Worm (Caenorhabditis elegans) whole organism, young adult: ENCODE results near the gene pro-3.

Source experiments
- B0336.3 ChIP-seq: fragments of 200-800 bp; sonication (Bioruptor generic); IDR thresholded peaks from 2 replicates; pipeline ENCODE4 v1.3.6; 2022; ENCODE audit warnings: missing genetic modification characterization, missing compliant biosample characterization
- F22D6.2 ChIP-seq: sonication (generic microtip); optimal IDR thresholded peaks from 2 replicates; lab custom pipeline; 2016; ENCODE audit warnings: mild to moderate bottlenecking, missing genetic modification characterization, missing compliant biosample characterization
- F23B12.7 ChIP-seq: sonication (generic microtip); optimal IDR thresholded peaks from 2 replicates; lab custom pipeline; 2017; ENCODE audit warnings: missing genetic modification characterization, mild to moderate bottlenecking, missing compliant biosample characterization, antibody characterized with exemption, moderate library complexity; ENCODE audit not compliant: insufficient read depth
- K12H6.12 ChIP-seq: fragments of 200-800 bp; sonication (Bioruptor generic); optimal IDR thresholded peaks from 2 replicates; lab custom pipeline; 2018; ENCODE audit warnings: mild to moderate bottlenecking, missing genetic modification characterization, missing compliant biosample characterization
- T07F8.4 ChIP-seq: sonication (generic microtip); optimal IDR thresholded peaks from 2 replicates; lab custom pipeline; 2016; ENCODE audit warnings: mild to moderate bottlenecking, missing genetic modification characterization, moderate library complexity, missing compliant biosample characterization
- Y53F4B.3 ChIP-seq: fragments of 200-800 bp; sonication (Bioruptor generic); IDR thresholded peaks from 2 replicates; pipeline ENCODE4 v1.3.6; 2022; ENCODE audit warnings: missing genetic modification reagents, missing genetic modification characterization, missing compliant biosample characterization
- Y79H2A.3 ChIP-seq: fragments of 200-800 bp; sonication (Bioruptor generic); conservative IDR thresholded peaks from 2 replicates; pipeline ENCODE4 v1.3.6; 2022; ENCODE audit warnings: missing genetic modification reagents, missing genetic modification characterization, missing compliant biosample characterization
- Y95B8A.8 ChIP-seq: fragments of 200-800 bp; sonication (Bioruptor generic); IDR thresholded peaks from 2 replicates; pipeline ENCODE4 v1.3.6; 2022; ENCODE audit warnings: missing genetic modification reagents, missing genetic modification characterization, missing compliant biosample characterization
- atf-7 ChIP-seq: sonication (generic microtip); optimal IDR thresholded peaks from 2 replicates; lab custom pipeline; 2017; ENCODE audit warnings: mild to moderate bottlenecking, missing genetic modification characterization, missing compliant biosample characterization
- attf-3 ChIP-seq: fragments of 200-800 bp; sonication (Bioruptor generic); conservative IDR thresholded peaks from 2 replicates; pipeline ENCODE4 v1.3.6; 2022; ENCODE audit warnings: missing genetic modification reagents, missing genetic modification characterization, missing compliant biosample characterization
- bed-2 ChIP-seq: fragments of 200-800 bp; sonication (Bioruptor generic); IDR thresholded peaks from 2 replicates; pipeline ENCODE4 v1.3.6; 2022; ENCODE audit warnings: missing genetic modification reagents, missing genetic modification characterization, missing compliant biosample characterization
- cebp-1 ChIP-seq, 2 experiments: fragments of 200-800 bp in 1 of 2; sonication (Bioruptor generic) in 1 of 2; sonication (generic microtip) in 1 of 2; IDR thresholded peaks in 1 of 2; optimal IDR thresholded peaks in 1 of 2; 2 replicates each; pipeline versions ENCODE4 v1.3.6 to Lab custom; 2017 to 2022; ENCODE audit warnings: missing compliant biosample characterization in 2 of 2, missing genetic modification characterization in 2 of 2, mild to moderate bottlenecking in 1 of 2, missing genetic modification reagents in 1 of 2, moderate library complexity in 1 of 2
- cebp-2 ChIP-seq: fragments of 200-800 bp; sonication (Bioruptor generic); IDR thresholded peaks from 2 replicates; pipeline ENCODE4 v1.3.6; 2022; ENCODE audit warnings: missing genetic modification characterization, missing compliant biosample characterization
- ceh-100 ChIP-seq: fragments of 200-800 bp; sonication (Bioruptor generic); IDR thresholded peaks from 2 replicates; pipeline ENCODE4 v1.3.6; 2022; ENCODE audit warnings: missing genetic modification reagents, missing genetic modification characterization, missing compliant biosample characterization
- ceh-58 ChIP-seq: fragments of 200-800 bp; sonication (Bioruptor generic); IDR thresholded peaks from 2 replicates; pipeline ENCODE4 v1.3.6; 2022; ENCODE audit warnings: missing genetic modification characterization, missing compliant biosample characterization
- die-1 ChIP-seq: sonication (generic microtip); optimal IDR thresholded peaks from 2 replicates; lab custom pipeline; 2016; ENCODE audit warnings: missing genotype, mild to moderate bottlenecking, missing genetic modification characterization, missing compliant biosample characterization
- egl-18 ChIP-seq: fragments of 200-800 bp; sonication (Bioruptor generic); IDR thresholded peaks from 2 replicates; pipeline ENCODE4 v1.3.6; 2022; ENCODE audit warnings: missing genetic modification reagents, missing genetic modification characterization, missing compliant biosample characterization
- ekl-4 ChIP-seq: fragments of 200-800 bp; sonication (Bioruptor generic); IDR thresholded peaks from 2 replicates; pipeline ENCODE4 v1.3.6; 2022; ENCODE audit warnings: missing genetic modification reagents, missing genetic modification characterization, missing compliant biosample characterization
- ets-4 ChIP-seq: fragments of 200-800 bp; sonication (Bioruptor generic); optimal IDR thresholded peaks from 2 replicates; lab custom pipeline; 2018; ENCODE audit warnings: mild to moderate bottlenecking, missing genetic modification characterization, missing compliant biosample characterization
- fkh-3 ChIP-seq: sonication (generic microtip); optimal IDR thresholded peaks from 2 replicates; lab custom pipeline; 2016; ENCODE audit warnings: mild to moderate bottlenecking, missing genetic modification characterization, missing compliant biosample characterization
- gei-17 ChIP-seq: fragments of 200-800 bp; sonication (Bioruptor generic); optimal IDR thresholded peaks from 2 replicates; lab custom pipeline; 2018; ENCODE audit warnings: mild to moderate bottlenecking, missing genetic modification characterization, missing compliant biosample characterization
- hlh-12 ChIP-seq: sonication (generic microtip); optimal IDR thresholded peaks from 2 replicates; lab custom pipeline; 2016; ENCODE audit warnings: missing genetic modification characterization, missing compliant biosample characterization
- hsf-1 ChIP-seq: fragments of 200-800 bp; sonication (Bioruptor generic); IDR thresholded peaks from 2 replicates; pipeline ENCODE4 v1.3.6; 2022; ENCODE audit warnings: missing genetic modification reagents, missing genetic modification characterization, missing compliant biosample characterization
- let-607 ChIP-seq, 2 experiments: fragments of 200-800 bp in 1 of 2; sonication (Bioruptor generic) in 1 of 2; sonication (generic microtip) in 1 of 2; optimal IDR thresholded peaks; 2 replicates each; lab custom pipeline; 2016 to 2018; ENCODE audit warnings: mild to moderate bottlenecking in 2 of 2, missing compliant biosample characterization in 2 of 2, missing genetic modification characterization in 2 of 2, moderate library complexity in 2 of 2, missing genotype in 1 of 2
- lin-54 ChIP-seq: fragments of 200-800 bp; sonication (Bioruptor generic); optimal IDR thresholded peaks from 2 replicates; lab custom pipeline; 2018; ENCODE audit warnings: mild to moderate bottlenecking, missing genetic modification characterization, missing compliant biosample characterization
- lir-1 ChIP-seq: fragments of 200-800 bp; sonication (Bioruptor generic); conservative IDR thresholded peaks from 2 replicates; pipeline ENCODE4 v1.3.6; 2022; ENCODE audit warnings: missing genetic modification reagents, missing genetic modification characterization, missing compliant biosample characterization
- lsy-27 ChIP-seq: sonication (generic microtip); optimal IDR thresholded peaks from 2 replicates; lab custom pipeline; 2017; ENCODE audit warnings: missing genetic modification characterization, mild to moderate bottlenecking, missing compliant biosample characterization, antibody characterized with exemption, missing genotype, borderline replicate concordance; ENCODE audit not compliant: insufficient read depth
- madf-8 ChIP-seq: fragments of 200-800 bp; sonication (Bioruptor generic); conservative IDR thresholded peaks from 2 replicates; pipeline ENCODE4 v1.3.6; 2022; ENCODE audit warnings: missing genetic modification reagents, missing genetic modification characterization, missing compliant biosample characterization
- mcd-1 ChIP-seq: fragments of 200-800 bp; sonication (Bioruptor generic); IDR thresholded peaks from 2 replicates; pipeline ENCODE4 v1.3.6; 2022; ENCODE audit warnings: missing genetic modification reagents, missing genetic modification characterization, missing compliant biosample characterization
- mes-4 ChIP-seq: sonication (generic microtip); optimal IDR thresholded peaks from 2 replicates; lab custom pipeline; 2016; ENCODE audit warnings: missing genotype, missing genetic modification characterization, missing compliant biosample characterization
- nfya-1 ChIP-seq: sonication (generic microtip); optimal IDR thresholded peaks from 2 replicates; lab custom pipeline; 2017; ENCODE audit warnings: antibody characterized with exemption, missing compliant biosample characterization, missing genetic modification characterization, borderline replicate concordance; ENCODE audit not compliant: insufficient read depth
- nhr-80 ChIP-seq: sonication (generic microtip); optimal IDR thresholded peaks from 2 replicates; lab custom pipeline; 2016; ENCODE audit warnings: missing genetic modification characterization, missing compliant biosample characterization
- nhr-90 ChIP-seq: sonication (generic microtip); optimal IDR thresholded peaks from 2 replicates; lab custom pipeline; 2016; ENCODE audit warnings: missing genotype, mild to moderate bottlenecking, missing genetic modification characterization, missing compliant biosample characterization
- pha-4 ChIP-seq: fragments of 150-350 bp; sonication (generic microtip); optimal IDR thresholded peaks from 2 replicates; lab custom pipeline; 2014; ENCODE audit warnings: missing biosample characterization, missing genetic modification reagents, missing genetic modification characterization
- rcor-1 ChIP-seq: fragments of 200-800 bp; sonication (Bioruptor generic); IDR thresholded peaks from 2 replicates; pipeline ENCODE4 v1.3.6; 2022; ENCODE audit warnings: missing genetic modification reagents, missing genetic modification characterization, missing compliant biosample characterization
- snpc-1.3 ChIP-seq: sonication (generic microtip); optimal IDR thresholded peaks from 2 replicates; lab custom pipeline; 2017; ENCODE audit warnings: missing genetic modification characterization, mild to moderate bottlenecking, missing compliant biosample characterization, antibody characterized with exemption, moderate library complexity, missing genotype, missing genetic modification reagents; ENCODE audit not compliant: insufficient read depth
- tbp1 ChIP-seq: fragments of 200-800 bp; sonication (Bioruptor generic); optimal IDR thresholded peaks from 2 replicates; lab custom pipeline; 2018; ENCODE audit warnings: mild to moderate bottlenecking, missing genetic modification characterization, missing compliant biosample characterization
- tlf-1 ChIP-seq: fragments of 200-800 bp; sonication (Bioruptor generic); optimal IDR thresholded peaks from 2 replicates; lab custom pipeline; 2018; ENCODE audit warnings: mild to moderate bottlenecking, missing genetic modification characterization, missing compliant biosample characterization
- unc-130 ChIP-seq: sonication (generic microtip); optimal IDR thresholded peaks from 2 replicates; lab custom pipeline; 2016; ENCODE audit warnings: missing genetic modification reagents, missing genetic modification characterization, missing compliant biosample characterization
- xnd-1 ChIP-seq: sonication (generic microtip); optimal IDR thresholded peaks from 2 replicates; lab custom pipeline; 2016; ENCODE audit warnings: missing genotype, missing genetic modification reagents, missing genetic modification characterization, missing compliant biosample characterization
- zim-3 ChIP-seq: sonication (generic microtip); optimal IDR thresholded peaks from 2 replicates; lab custom pipeline; 2017; ENCODE audit warnings: mild to moderate bottlenecking, missing genetic modification characterization, moderate library complexity, missing compliant biosample characterization
- ztf-18 ChIP-seq: sonication (generic microtip); optimal IDR thresholded peaks from 2 replicates; lab custom pipeline; 2016; ENCODE audit warnings: missing genotype, mild to moderate bottlenecking, missing genetic modification characterization, missing compliant biosample characterization
- ztf-25 ChIP-seq: fragments of 200-800 bp; sonication (Bioruptor generic); IDR thresholded peaks from 2 replicates; pipeline ENCODE4 v1.3.6; 2022; ENCODE audit warnings: missing genetic modification reagents, missing genetic modification characterization, missing compliant biosample characterization
- ztf-3 ChIP-seq: fragments of 200-800 bp; sonication (Bioruptor generic); optimal IDR thresholded peaks from 2 replicates; lab custom pipeline; 2018; ENCODE audit warnings: mild to moderate bottlenecking, missing genetic modification characterization, missing compliant biosample characterization

Gene pro-3

DNA sequence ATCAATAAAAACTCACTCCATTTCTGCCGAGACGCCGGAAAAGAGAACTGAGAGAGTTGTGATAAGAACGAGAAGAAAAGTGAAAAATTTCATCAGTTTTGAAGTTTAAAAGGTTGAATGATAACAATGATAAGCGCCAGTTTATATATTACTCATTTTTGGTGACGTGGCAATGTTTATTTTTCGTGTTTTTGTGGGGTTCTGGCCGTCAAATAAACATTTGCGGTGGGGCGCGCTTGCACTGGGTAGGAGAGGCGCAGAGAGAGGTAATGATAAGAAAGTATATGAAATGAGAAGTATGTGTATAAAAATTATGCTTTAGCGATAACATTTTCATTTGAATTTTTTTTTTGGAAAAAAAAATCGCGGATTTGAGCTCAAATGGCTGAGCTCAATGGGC lies 40.5 kb upstream of the pro-3 start, which contains the start of gene Y39B6A.5 (continued):
- TF ChIP-seq F23B12.7 (tag; lab: Kevin White, UChicago) (peak; percentile 16), ekl-4 (GFP tag; lab: Robert Waterston, UW) (no peak), ets-4 (GFP tag; lab: Kevin White, UChicago) (peak; percentile 74), mcd-1 (GFP tag; lab: Robert Waterston, UW) (peak; percentile 87), gei-17 (GFP tag; lab: Kevin White, UChicago) (no peak), T07F8.4 (tag; lab: Kevin White, UChicago) (no peak), ztf-18 (tag; lab: Kevin White, UChicago) (peak; percentile 25), nhr-90 (peak; percentile 62), lsy-27 (tag; lab: Kevin White, UChicago) (no peak), madf-8 (no peak), mes-4 (tag; lab: Kevin White, UChicago) (no peak), xnd-1 (no peak), nhr-80 (tag; lab: Kevin White, UChicago) (peak; percentile 97), K12H6.12 (tag; lab: Kevin White, UChicago) (peak; percentile 6), ceh-100 (no peak), rcor-1 (no peak), tlf-1 (GFP tag; lab: Kevin White, UChicago) (peak; percentile 57), lin-54 (GFP tag; lab: Kevin White, UChicago) (peak; percentile 47), pha-4 (tag; lab: Kevin White, UChicago) (peak; percentile 84), hsf-1 (GFP tag; lab: Robert Waterston, UW) (no peak), cebp-1 (GFP tag; IDR thresholded peaks at IDR 0.05; lab: Robert Waterston, UW) (no peak; the same call in 1 of the 2 replicates), cebp-1 (tag; optimal IDR thresholded peaks at IDR 0.05; lab: Kevin White, UChicago) (peak; percentile 80), cebp-2 (GFP tag; lab: Robert Waterston, UW) (no peak), tbp1 (GFP tag; lab: Kevin White, UChicago) (peak; percentile 64)

- TF ChIP-seq nfya-1 (tag; lab: Kevin White, UChicago), result no peak
Measured at ce11 chrV:19153806-19154205, 35.6 kb upstream of the pro-3 start, which contains the start of gene tsp-13. TSS of gene tsp-13 (plus strand) at chrV:19154106.

- TF ChIP-seq rcor-1 (no peak), ceh-58 (GFP tag; lab: Robert Waterston, UW) (no peak), snpc-1.3 (tag; lab: Kevin White, UChicago) (no peak), gei-17 (GFP tag; lab: Kevin White, UChicago) (no peak), lir-1 (GFP tag; lab: Robert Waterston, UW) (no peak), ceh-100 (no peak), unc-130 (GFP tag; lab: Kevin White, UChicago) (no peak), Y79H2A.3 (GFP tag; lab: Robert Waterston, UW) (no peak), die-1 (tag; lab: Kevin White, UChicago) (no peak), bed-2 (GFP tag; lab: Robert Waterston, UW) (no peak)
- TF ChIP-seq, all 124 proteins: peak for 0
Measured at ce11 chrV:19153244-19153643, 35.0 kb upstream of the pro-3 start.

DNA sequence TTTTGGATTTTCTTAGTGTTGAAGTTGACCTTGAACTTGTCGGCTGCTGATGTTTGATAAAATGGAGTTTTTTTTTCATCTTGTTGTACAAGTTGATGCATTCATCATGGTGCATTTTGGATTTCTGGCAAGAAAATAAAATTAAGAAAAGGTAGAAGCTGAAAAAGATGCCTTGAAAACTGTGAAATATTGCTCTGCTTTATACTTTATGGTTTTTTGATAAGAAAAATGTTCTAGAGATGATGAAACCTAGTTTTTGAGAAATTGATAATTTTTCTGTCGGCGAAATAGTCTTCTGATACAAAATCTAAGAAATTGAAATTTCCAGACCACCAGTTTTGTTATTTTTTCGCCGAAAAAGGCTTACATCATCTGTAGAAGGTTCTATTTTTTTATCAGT lies 34.1 kb upstream of the pro-3 start, which contains the start of gene Y39B6A.69:
Gene Y39B6A.69, minus strand, starts transcription at position 101 of the 400 bp plus-strand sequence.
- TF ChIP-seq ztf-25 (no peak), fkh-3 (tag; lab: Kevin White, UChicago) (no peak), Y53F4B.3 (GFP tag; lab: Robert Waterston, UW) (no peak), B0336.3 (no peak), Y95B8A.8 (no peak), ztf-3 (no peak), egl-18 (GFP tag; lab: Robert Waterston, UW) (no peak), let-607 (tag; optimal IDR thresholded peaks at IDR 0.05; lab: Kevin White, UChicago) (no peak), zim-3 (tag; lab: Kevin White, UChicago) (no peak), attf-3 (GFP tag; lab: Robert Waterston, UW) (no peak), hlh-12 (no peak), atf-7 (tag; lab: Kevin White, UChicago) (no peak), unc-130 (GFP tag; lab: Kevin White, UChicago) (no peak), rcor-1 (no peak), F22D6.2 (no peak)
